Worm (Caenorhabditis elegans) whole organism, late embryonic: ENCODE results near the gene rab-6.2.

Source experiments
- K09A11.1 ChIP-seq: sonication (generic microtip); optimal IDR thresholded peaks from 2 replicates; lab custom pipeline; 2017; ENCODE audit warnings: antibody characterized with exemption, mild to moderate bottlenecking, missing genetic modification characterization, missing compliant biosample characterization; ENCODE audit not compliant: insufficient read depth
- fkh-10 ChIP-seq: fragments of 150-350 bp; optimal IDR thresholded peaks from 2 replicates; lab custom pipeline; 2014; ENCODE audit warnings: missing biosample characterization, missing genetic modification reagents, missing genetic modification characterization
- gmeb-2 ChIP-seq: sonication (generic microtip); optimal IDR thresholded peaks from 2 replicates; lab custom pipeline; 2016; ENCODE audit warnings: missing genetic modification characterization, inconsistent platforms, missing compliant biosample characterization
- hlh-13 ChIP-seq: fragments of 200-800 bp; sonication (Bioruptor generic); optimal IDR thresholded peaks from 2 replicates; lab custom pipeline; 2018; ENCODE audit warnings: mild to moderate bottlenecking, missing genetic modification characterization, missing compliant biosample characterization
- hlh-6 ChIP-seq: sonication (generic microtip); optimal IDR thresholded peaks from 2 replicates; lab custom pipeline; 2016; ENCODE audit warnings: missing genotype, missing genetic modification characterization, missing compliant biosample characterization
- nfya-1 ChIP-seq: sonication (generic microtip); optimal IDR thresholded peaks from 2 replicates; lab custom pipeline; 2017; ENCODE audit warnings: missing genetic modification characterization, mild to moderate bottlenecking, missing compliant biosample characterization, antibody characterized with exemption, moderate library complexity
- nhr-11 ChIP-seq: fragments of 150-350 bp; optimal IDR thresholded peaks from 2 replicates; lab custom pipeline; 2014; ENCODE audit warnings: missing biosample characterization, missing genetic modification characterization
- nhr-232 ChIP-seq: sonication (generic microtip); optimal IDR thresholded peaks from 2 replicates; lab custom pipeline; 2016; ENCODE audit warnings: missing genetic modification characterization, missing compliant biosample characterization

ce11 chrX:17178239-17178638 lies 44.0 kb upstream of the rab-6.2 start, which contains the start of gene B0302.2:
- TF ChIP-seq hlh-6 (tag; lab: Kevin White, UChicago) (no peak), nhr-232 (no peak), nhr-11 (tag; lab: Kevin White, UChicago) (no peak), hlh-13 (no peak), K09A11.1 (no peak), gmeb-2 (no peak), fkh-10 (GFP tag; lab: Kevin White, UChicago) (no peak), nfya-1 (tag; lab: Kevin White, UChicago) (no peak)
